Worm (Caenorhabditis elegans): ENCODE data around the gene ZC239.17.
"Not testable (repeated sequence)": the region's sequence is repeated elsewhere in the genome, so short reads cannot be mapped to it uniquely, and the experiment has no call there.

ZC239.17 gene

DNA sequence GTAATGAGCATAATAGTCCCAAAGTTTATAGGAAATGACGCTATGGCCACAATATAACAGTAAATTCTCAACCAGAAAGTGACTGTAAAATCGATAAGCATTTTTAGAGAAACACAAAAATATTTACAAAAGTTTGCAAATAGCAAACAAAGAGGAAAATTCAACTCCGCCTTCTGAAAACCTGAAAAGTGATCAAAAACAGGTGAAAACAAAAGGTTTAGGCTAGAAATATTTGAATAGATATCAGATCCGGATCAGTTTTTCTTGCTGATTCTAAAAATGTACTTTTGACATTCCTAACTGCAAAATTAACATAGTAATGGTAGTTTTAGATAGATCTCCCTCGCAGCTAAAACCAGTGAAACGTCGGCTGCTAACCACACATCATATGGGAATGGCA lies 26.7 kb downstream of the ZC239.17 start, which contains the start of gene sri-51:
Gene sri-51, minus strand, starts transcription at position 101 of the 400 bp plus-strand sequence.
- TF ChIP-seq dmd-4 (tag; optimal IDR thresholded peaks at IDR 0.05) (no peak), mab-5 (tag; optimal IDR thresholded peaks at IDR 0.05) (no peak), unc-55 (GFP tag; optimal IDR thresholded peaks at IDR 0.05) (no peak)

DNA sequence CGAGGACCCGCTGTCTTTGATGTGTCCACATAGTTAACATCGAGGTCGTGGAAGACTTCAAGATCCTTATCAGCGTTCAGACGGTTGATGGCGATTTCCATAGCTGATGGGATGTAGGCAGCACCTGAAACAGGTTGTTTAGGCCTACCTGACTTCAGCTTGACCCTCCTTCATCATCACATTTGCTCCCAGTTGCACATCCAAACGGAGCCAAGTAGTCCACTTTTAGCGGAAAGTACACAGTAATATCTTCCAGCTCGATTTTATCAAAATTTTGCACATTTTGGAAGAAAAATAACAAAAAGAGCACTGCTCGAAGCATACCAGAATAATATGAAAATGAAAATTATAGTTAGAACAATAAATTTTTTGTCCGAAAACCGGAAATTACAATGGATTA lies 28.7 kb downstream of the ZC239.17 start, which contains the start of gene gcy-15:
Gene gcy-15, minus strand, starts transcription at position 101 of the 400 bp plus-strand sequence.
- TF ChIP-seq ztf-11 (tag; optimal IDR thresholded peaks at IDR 0.05) (no peak), peb-1 (tag; optimal IDR thresholded peaks at IDR 0.05) (no peak), crh-2 (tag; optimal IDR thresholded peaks at IDR 0.05) (no peak), nhr-21 (tag; optimal IDR thresholded peaks at IDR 0.05) (no peak), gmeb-1 (tag; optimal IDR thresholded peaks at IDR 0.05) (no peak), sma-3 (GFP tag; optimal IDR thresholded peaks at IDR 0.05) (no peak), ZK546.5 (tag; optimal IDR thresholded peaks at IDR 0.05) (no peak), F13H6.1 (tag; optimal IDR thresholded peaks at IDR 0.05) (no peak), zag-1 (tag; optimal IDR thresholded peaks at IDR 0.05) (no peak), Y55F3AM.14 (GFP tag; optimal IDR thresholded peaks at IDR 0.05) (no peak), blmp-1 (tag; optimal IDR thresholded peaks at IDR 0.05; ENCODE audit: insufficient read depth) (no peak), nhr-10 (tag; optimal IDR thresholded peaks at IDR 0.05) (no peak), lsy-2 (tag; optimal IDR thresholded peaks at IDR 0.05) (no peak), C34F6.9 (tag; optimal IDR thresholded peaks at IDR 0.05) (no peak), nhr-25 (tag; optimal IDR thresholded peaks at IDR 0.05) (no peak), aly-2 (tag; optimal IDR thresholded peaks at IDR 0.05) (no peak), skn-1 (tag; optimal IDR thresholded peaks at IDR 0.05) (no peak)

DNA sequence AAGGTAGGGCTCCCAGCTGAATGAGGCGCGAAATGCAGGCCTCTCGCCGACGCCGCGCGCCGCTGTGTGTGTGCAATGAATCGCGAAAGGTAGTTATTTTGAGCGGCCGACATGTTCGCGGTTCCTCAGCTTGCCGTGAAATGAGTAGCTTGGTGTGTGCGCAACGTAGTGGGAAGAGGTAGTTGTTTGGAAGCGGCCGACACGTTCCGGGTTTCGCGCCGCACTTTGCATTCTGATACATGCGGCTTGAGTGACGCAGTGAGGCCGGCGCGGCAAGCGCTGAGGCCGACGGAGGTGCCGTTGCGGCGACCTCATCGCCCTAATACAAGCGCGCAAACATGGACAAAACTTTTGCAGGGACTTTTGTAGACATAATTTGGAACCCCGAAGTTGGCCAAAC lies 29.9 kb downstream of the ZC239.17 start:
- TF ChIP-seq nhr-23 (tag; optimal IDR thresholded peaks at IDR 0.05) (no peak), egl-27 (tag; optimal IDR thresholded peaks at IDR 0.05) (no peak), lin-13 (GFP tag; optimal IDR thresholded peaks at IDR 0.05) (no peak), lin-11 (tag; optimal IDR thresholded peaks at IDR 0.05) (no peak), sma-3 (GFP tag; optimal IDR thresholded peaks at IDR 0.05) (no peak), nhr-12 (tag; optimal IDR thresholded peaks at IDR 0.05) (no peak), Y55F3AM.14 (GFP tag; optimal IDR thresholded peaks at IDR 0.05) (no peak), mdl-1 (tag; optimal IDR thresholded peaks at IDR 0.05) (no peak), lin-39 (tag; optimal IDR thresholded peaks at IDR 0.05) (no peak), sma-9 (GFP tag; optimal IDR thresholded peaks at IDR 0.05) (no peak), sma-9 (tag; optimal IDR thresholded peaks at IDR 0.05) (no peak), crh-2 (tag; optimal IDR thresholded peaks at IDR 0.05) (no peak), F13H6.1 (tag; optimal IDR thresholded peaks at IDR 0.05) (no peak)

- not testable (repeated sequence) for TF ChIP-seq R02D3.7, mab-5, nhr-23 (tag; optimal IDR thresholded peaks at IDR 0.05)
These were observed 34.1 kb downstream of the ZC239.17 start, which contains the start of gene Y27F2A.9 for ce11 chrII:3191544-3191943. Gene Y27F2A.9, minus strand, starts transcription at chrII:3191644.

ce11 chrII:3189038-3189437 lies 36.6 kb downstream of the ZC239.17 start, which contains the start of gene Y27F2A.11:
Gene Y27F2A.11, plus strand, starts transcription at chrII:3189338.
- not testable (repeated sequence) for TF ChIP-seq sma-9 (GFP tag; optimal IDR thresholded peaks at IDR 0.05); sma-9 (tag; optimal IDR thresholded peaks at IDR 0.05); fos-1 (tag; optimal IDR thresholded peaks at IDR 0.05); ama-1 (optimal IDR thresholded peaks at IDR 0.05)

- TF ChIP-seq egl-27 (tag; optimal IDR thresholded peaks at IDR 0.05) (no peak), mdl-1 (tag; optimal IDR thresholded peaks at IDR 0.05) (no peak), elt-3 (tag; optimal IDR thresholded peaks at IDR 0.05) (no peak), elt-1 (tag; optimal IDR thresholded peaks at IDR 0.05) (no peak), gmeb-1 (tag; optimal IDR thresholded peaks at IDR 0.05) (no peak), nhr-6 (tag; optimal IDR thresholded peaks at IDR 0.05) (no peak), ceh-16 (tag; optimal IDR thresholded peaks at IDR 0.05) (no peak), lin-13 (GFP tag; optimal IDR thresholded peaks at IDR 0.05) (no peak), ztf-11 (tag; optimal IDR thresholded peaks at IDR 0.05) (no peak), nhr-77 (tag; optimal IDR thresholded peaks at IDR 0.05) (no peak), lsy-2 (tag; optimal IDR thresholded peaks at IDR 0.05) (no peak), nhr-25 (tag; optimal IDR thresholded peaks at IDR 0.05) (no peak), ztf-1 (GFP tag; conservative IDR thresholded peaks at IDR 0.05) (no peak)
These were observed 39.8 kb downstream of the ZC239.17 start for ce11 chrII:3185848-3186247.

All from whole organism, L2 larva.